Fruit fly (Drosophila melanogaster): ENCODE results near the gene Drak.

The Drak gene

dm6 chrX:11494731-11495277, 1.9 kb downstream of the Drak start (continued):
- peak; percentile 69 for TF ChIP-seq jumu (GFP tag; optimal IDR thresholded peaks at IDR 0.05)
- TF ChIP-seq vvl (GFP tag; IDR thresholded peaks at IDR 0.05) = peak; percentile 72
- TF ChIP-seq tx (GFP tag; optimal IDR thresholded peaks at IDR 0.05) = peak; percentile 41
- TF ChIP-seq CG2875 (GFP tag; optimal IDR thresholded peaks at IDR 0.05) = peak; percentile 80
- no peak for TF ChIP-seq hb (GFP tag; IDR thresholded peaks at IDR 0.05; ENCODE audit: partially characterized antibody)
- TF ChIP-seq insv (GFP tag; optimal IDR thresholded peaks at IDR 0.05) = peak in 1 of 2 experiments; percentile 18
- no peak for TF ChIP-seq Sin3A (optimal IDR thresholded peaks at IDR 0.05)
- TF ChIP-seq CTCF (GFP tag; optimal IDR thresholded peaks at IDR 0.05) = peak; percentile 14
- TF ChIP-seq salm (tag; optimal IDR thresholded peaks at IDR 0.05) = peak; percentile 43
- TF ChIP-seq ash1 (GFP tag; optimal IDR thresholded peaks at IDR 0.05) = no peak
- no peak for TF ChIP-seq luna (GFP tag; optimal IDR thresholded peaks at IDR 0.05)
- TF ChIP-seq CG11723 (GFP tag; optimal IDR thresholded peaks at IDR 0.05) = peak; percentile 60
- TF ChIP-seq tna (GFP tag; IDR thresholded peaks at IDR 0.05; ENCODE audit: partially characterized antibody) = no peak
- TF ChIP-seq CG14014 (GFP tag; IDR thresholded peaks at IDR 0.05) = no peak
- peak; percentile 87 for TF ChIP-seq CG9727 (GFP tag; optimal IDR thresholded peaks at IDR 0.05)
- TF ChIP-seq cg (GFP tag; optimal IDR thresholded peaks at IDR 0.05) = peak; percentile 59
- peak; percentile 30 for TF ChIP-seq dm (GFP tag; optimal IDR thresholded peaks at IDR 0.05)
- no peak for TF ChIP-seq Hr39 (optimal IDR thresholded peaks at IDR 0.05)
- peak; percentile 76 for TF ChIP-seq az2 (GFP tag; optimal IDR thresholded peaks at IDR 0.05)
- peak; percentile 87 for TF ChIP-seq nmo (GFP tag; optimal IDR thresholded peaks at IDR 0.05)
- peak; percentile 74 for TF ChIP-seq ara (GFP tag; IDR thresholded peaks at IDR 0.05)
- peak in 1 of 3 experiments; percentile 91 for TF ChIP-seq lola (GFP tag; optimal IDR thresholded peaks at IDR 0.05)
- no peak for TF ChIP-seq CG11247 (GFP tag; IDR thresholded peaks at IDR 0.05)
- TF ChIP-seq CG14441 (GFP tag; IDR thresholded peaks at IDR 0.05) = 0 out of 2 replicates have a peak, but pooled peaks have one; percentile 23
- peak; percentile 30 for TF ChIP-seq Mad (GFP tag; optimal IDR thresholded peaks at IDR 0.05)
- no peak for TF ChIP-seq CG7357 (GFP tag; IDR thresholded peaks at IDR 0.05)
- TF ChIP-seq CG4617 (GFP tag; optimal IDR thresholded peaks at IDR 0.05; ENCODE audit: borderline replicate concordance) = peak; percentile 48
- TF ChIP-seq sna (GFP tag; IDR thresholded peaks at IDR 0.05; ENCODE audit: partially characterized antibody) = no peak
- peak; percentile 37; the same call in 1 of the 2 replicates for TF ChIP-seq sob (GFP tag; IDR thresholded peaks at IDR 0.05)
- TF ChIP-seq Atf3 (GFP tag; optimal IDR thresholded peaks at IDR 0.05) = peak; percentile 60
- peak; percentile 80 for TF ChIP-seq CG2202 (tag; optimal IDR thresholded peaks at IDR 0.05)
- TF ChIP-seq phol (tag; optimal IDR thresholded peaks at IDR 0.05) = peak; percentile 85
- peak; percentile 79 for TF ChIP-seq CG16815 (GFP tag; optimal IDR thresholded peaks at IDR 0.05)
- peak; percentile 71 for TF ChIP-seq row (GFP tag; IDR thresholded peaks at IDR 0.05)
- TF ChIP-seq CG17829 (tag; optimal IDR thresholded peaks at IDR 0.05) = peak; percentile 81
- peak; percentile 66 for TF ChIP-seq cato (GFP tag; optimal IDR thresholded peaks at IDR 0.05; ENCODE audit: borderline replicate concordance)
- no peak for TF ChIP-seq ato (GFP tag; IDR thresholded peaks at IDR 0.05; ENCODE audit: partially characterized antibody)
- peak; percentile 55 for TF ChIP-seq CG12104 (GFP tag; optimal IDR thresholded peaks at IDR 0.05)
- peak; percentile 71; the same call in 1 of the 3 replicates for TF ChIP-seq Optix (GFP tag; IDR thresholded peaks at IDR 0.05)

DNA sequence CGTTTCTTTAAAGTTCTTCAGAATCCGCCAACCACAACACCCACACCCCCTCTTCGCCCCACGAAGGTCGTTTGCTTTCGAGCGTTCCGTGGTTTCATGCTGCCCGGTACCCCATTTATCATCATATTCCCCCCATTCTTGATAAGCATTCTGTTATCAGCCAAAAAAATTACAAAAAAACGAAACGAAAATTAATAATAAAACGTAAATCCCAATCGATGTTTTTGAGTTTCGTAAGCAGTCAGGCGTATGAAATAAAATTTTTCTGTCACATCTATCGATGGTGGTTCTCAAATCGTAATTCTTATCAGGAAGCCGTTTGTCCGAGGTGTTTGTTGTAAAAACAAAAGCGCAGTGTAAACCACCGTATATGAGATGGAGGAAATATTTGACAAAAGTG, 2.5 kb downstream of the Drak start:
- TF ChIP-seq Optix (GFP tag; IDR thresholded peaks at IDR 0.05) (no peak), Lim3 (GFP tag; IDR thresholded peaks at IDR 0.05) (no peak), CG10543 (GFP tag; optimal IDR thresholded peaks at IDR 0.05) (peak; percentile 4), CG32532 (GFP tag; IDR thresholded peaks at IDR 0.05) (no peak), CG12391 (tag; optimal IDR thresholded peaks at IDR 0.05) (no peak), CG11085 (GFP tag; IDR thresholded peaks at IDR 0.05) (no peak), Ptx1 (GFP tag; IDR thresholded peaks at IDR 0.05) (no peak), crp (GFP tag; optimal IDR thresholded peaks at IDR 0.05) (no peak), B-H2 (GFP tag; optimal IDR thresholded peaks at IDR 0.05) (no peak), Dip3 (GFP tag; optimal IDR thresholded peaks at IDR 0.05) (no peak), H15 (GFP tag; IDR thresholded peaks at IDR 0.05) (no peak), crol (GFP tag; IDR thresholded peaks at IDR 0.05) (peak; percentile 10; the same call in 1 of the 2 replicates), CG10147 (GFP tag; optimal IDR thresholded peaks at IDR 0.05) (no peak), CG17385 (GFP tag; optimal IDR thresholded peaks at IDR 0.05) (no peak), CG17361 (GFP tag; IDR thresholded peaks at IDR 0.05) (no peak)

Measured in whole organism, embryonic.